Fruit fly (Drosophila melanogaster): ENCODE data around the gene Hsc70-2.

The Hsc70-2 gene

dm6 chr3R:13032323-13032722 is 12.2 kb upstream of the Hsc70-2 start, which contains the start of gene ry:
Gene ry, plus strand, starts transcription at chr3R:13032528.
- no peak for TF ChIP-seq ey (GFP tag; optimal IDR thresholded peaks at IDR 0.05)
- no peak for TF ChIP-seq Rel (GFP tag; optimal IDR thresholded peaks at IDR 0.05)
- peak; percentile 11 for TF ChIP-seq Rel (tag; optimal IDR thresholded peaks at IDR 0.05)
- no peak for TF ChIP-seq Vsx2 (GFP tag; optimal IDR thresholded peaks at IDR 0.05; ENCODE audit: partially characterized antibody)

- TF ChIP-seq foxo (GFP tag; optimal IDR thresholded peaks at IDR 0.05) (peak in 1 of 2 experiments; percentile 16), br (GFP tag; optimal IDR thresholded peaks at IDR 0.05) (peak; percentile 15), Dfd (GFP tag; optimal IDR thresholded peaks at IDR 0.05) (no peak), OdsH (GFP tag; optimal IDR thresholded peaks at IDR 0.05) (no peak), Hr83 (GFP tag; optimal IDR thresholded peaks at IDR 0.05; ENCODE audit: poor library complexity, severe bottlenecking) (peak; percentile 39)
Measured at dm6 chr3R:13032975-13033445, 11.5 kb upstream of the Hsc70-2 start.

- TF ChIP-seq fru (GFP tag; optimal IDR thresholded peaks at IDR 0.05) (no peak), usp (GFP tag; optimal IDR thresholded peaks at IDR 0.05) (no peak), dsf (GFP tag; optimal IDR thresholded peaks at IDR 0.05; ENCODE audit: borderline replicate concordance) (no peak), HLH106 (tag; optimal IDR thresholded peaks at IDR 0.05) (no peak), woc (GFP tag; optimal IDR thresholded peaks at IDR 0.05) (no peak), Myc (optimal IDR thresholded peaks at IDR 0.05) (no peak), CG9705 (GFP tag; optimal IDR thresholded peaks at IDR 0.05) (no peak), tai (GFP tag; optimal IDR thresholded peaks at IDR 0.05) (no peak), Hr78 (GFP tag; optimal IDR thresholded peaks at IDR 0.05) (no peak), Vsx2 (GFP tag; optimal IDR thresholded peaks at IDR 0.05; ENCODE audit: partially characterized antibody) (no peak), lola (GFP tag; optimal IDR thresholded peaks at IDR 0.05) (no peak), CG32264 (GFP tag; optimal IDR thresholded peaks at IDR 0.05) (no peak), rgr (GFP tag; optimal IDR thresholded peaks at IDR 0.05) (no peak), foxo (GFP tag; optimal IDR thresholded peaks at IDR 0.05) (no peak), pan (optimal IDR thresholded peaks at IDR 0.05) (no peak), OdsH (GFP tag; optimal IDR thresholded peaks at IDR 0.05) (no peak), Rel (GFP tag; optimal IDR thresholded peaks at IDR 0.05) (no peak), Rel (tag; optimal IDR thresholded peaks at IDR 0.05) (no peak)
Measured at dm6 chr3R:13033670-13034069, 10.9 kb upstream of the Hsc70-2 start.

- no peak for TF ChIP-seq CG32264 (GFP tag; optimal IDR thresholded peaks at IDR 0.05)
- TF ChIP-seq Dfd (GFP tag; optimal IDR thresholded peaks at IDR 0.05) = no peak
- TF ChIP-seq brk (GFP tag; optimal IDR thresholded peaks at IDR 0.05) = no peak
- no peak for TF ChIP-seq Abd-B (GFP tag; optimal IDR thresholded peaks at IDR 0.05)
- TF ChIP-seq Jra (GFP tag; optimal IDR thresholded peaks at IDR 0.05) = no peak
- TF ChIP-seq h (GFP tag; optimal IDR thresholded peaks at IDR 0.05) = no peak
- no peak for TF ChIP-seq dsf (GFP tag; optimal IDR thresholded peaks at IDR 0.05; ENCODE audit: borderline replicate concordance)
- no peak for TF ChIP-seq CrebA (GFP tag; optimal IDR thresholded peaks at IDR 0.05; ENCODE audit: borderline replicate concordance)
- TF ChIP-seq Sp1 (GFP tag; optimal IDR thresholded peaks at IDR 0.05) = no peak
- TF ChIP-seq br (GFP tag; optimal IDR thresholded peaks at IDR 0.05) = no peak
- no peak for TF ChIP-seq tai (GFP tag; optimal IDR thresholded peaks at IDR 0.05)
- no peak for TF ChIP-seq lola (GFP tag; optimal IDR thresholded peaks at IDR 0.05)
- TF ChIP-seq Rel (GFP tag; optimal IDR thresholded peaks at IDR 0.05) = no peak
- no peak for TF ChIP-seq Rel (tag; optimal IDR thresholded peaks at IDR 0.05)
Measured at dm6 chr3R:13036064-13036463, 8.5 kb upstream of the Hsc70-2 start.

- TF ChIP-seq dl (GFP tag; optimal IDR thresholded peaks at IDR 0.05; ENCODE audit: insufficient read depth in 1 of 2, partially characterized antibody in 2 of 2) = no peak
- TF ChIP-seq CG9705 (GFP tag; optimal IDR thresholded peaks at IDR 0.05) = no peak
- TF ChIP-seq Dfd (GFP tag; optimal IDR thresholded peaks at IDR 0.05) = no peak
- no peak for TF ChIP-seq Hnf4 (GFP tag; optimal IDR thresholded peaks at IDR 0.05)
- TF ChIP-seq ey (GFP tag; optimal IDR thresholded peaks at IDR 0.05) = no peak
- no peak for TF ChIP-seq Sp1 (GFP tag; optimal IDR thresholded peaks at IDR 0.05)
- no peak for TF ChIP-seq foxo (GFP tag; optimal IDR thresholded peaks at IDR 0.05)
- no peak for TF ChIP-seq jim (GFP tag; optimal IDR thresholded peaks at IDR 0.05)
- TF ChIP-seq Myc (optimal IDR thresholded peaks at IDR 0.05) = no peak
- TF ChIP-seq lola (GFP tag; optimal IDR thresholded peaks at IDR 0.05) = no peak
- TF ChIP-seq Dif (GFP tag; optimal IDR thresholded peaks at IDR 0.05; ENCODE audit: partially characterized antibody) = no peak
- no peak for TF ChIP-seq Rel (GFP tag; optimal IDR thresholded peaks at IDR 0.05)
- TF ChIP-seq Rel (tag; optimal IDR thresholded peaks at IDR 0.05) = no peak
- TF ChIP-seq Abd-B (GFP tag; optimal IDR thresholded peaks at IDR 0.05) = no peak
Measured at dm6 chr3R:13038075-13038474, 6.5 kb upstream of the Hsc70-2 start, which contains the start of gene CG11668. Gene CG11668, plus strand, starts transcription at chr3R:13038375.

Measured in whole organism, wandering third instar larva.